Worm (Caenorhabditis elegans) whole organism, L3 larva: ENCODE measurements around the gene bath-15.

Source experiments
- R02D3.7 ChIP-seq: fragments of 150-350 bp; optimal IDR thresholded peaks from 2 replicates; lab custom pipeline; 2014; ENCODE audit warnings: missing biosample characterization, missing genetic modification characterization
- ZK546.5 ChIP-seq: sonication (generic microtip); optimal IDR thresholded peaks from 2 replicates; lab custom pipeline; 2017; ENCODE audit warnings: missing biosample characterization, missing genetic modification characterization
- ama-1 ChIP-seq: fragments of 150-350 bp; optimal IDR thresholded peaks from 2 replicates; lab custom pipeline; 2018
- ceh-16 ChIP-seq: sonication (generic microtip); optimal IDR thresholded peaks from 2 replicates; lab custom pipeline; 2017; ENCODE audit warnings: missing biosample characterization, missing genetic modification characterization
- ceh-28 ChIP-seq: fragments of 150-350 bp; optimal IDR thresholded peaks from 2 replicates; lab custom pipeline; 2014; ENCODE audit warnings: missing biosample characterization, missing genetic modification reagents, missing genetic modification characterization
- ceh-82 ChIP-seq: fragments of 150-350 bp; optimal IDR thresholded peaks from 2 replicates; lab custom pipeline; 2014; ENCODE audit warnings: missing biosample characterization, missing genetic modification characterization
- ceh-9 ChIP-seq: sonication (generic microtip); optimal IDR thresholded peaks from 2 replicates; lab custom pipeline; 2018; ENCODE audit warnings: missing biosample characterization, missing genetic modification characterization
- daf-12 ChIP-seq: fragments of 150-350 bp; optimal IDR thresholded peaks from 2 replicates; lab custom pipeline; 2014; ENCODE audit warnings: missing biosample characterization, missing genetic modification reagents, missing genetic modification characterization
- egl-27 ChIP-seq: sonication (generic microtip); optimal IDR thresholded peaks from 4 replicates; lab custom pipeline; 2017; ENCODE audit warnings: missing biosample characterization, missing genetic modification reagents, missing genetic modification characterization
- egl-5 ChIP-seq: fragments of 150-350 bp; optimal IDR thresholded peaks from 2 replicates; lab custom pipeline; 2017; ENCODE audit warnings: missing biosample characterization, missing genetic modification reagents, missing genetic modification characterization, inconsistent platforms
- elt-1 ChIP-seq: fragments of 150-350 bp; optimal IDR thresholded peaks from 2 replicates; lab custom pipeline; 2014; ENCODE audit warnings: missing biosample characterization, missing genetic modification characterization
- elt-2 ChIP-seq: sonication (generic microtip); optimal IDR thresholded peaks from 2 replicates; lab custom pipeline; 2016; ENCODE audit warnings: missing genetic modification reagents, mild to moderate bottlenecking, missing genetic modification characterization, missing compliant biosample characterization
- elt-3 ChIP-seq, 3 experiments: fragments of 150-350 bp in 1 of 3; sonication (generic microtip) in 2 of 3; optimal IDR thresholded peaks; 2 replicates in 2 of 3; 4 replicates in 1 of 3; lab custom pipeline; 2014 to 2017; ENCODE audit warnings: missing biosample characterization in 3 of 3, missing genetic modification characterization in 3 of 3
- eor-1 ChIP-seq, 2 experiments: fragments of 150-350 bp; optimal IDR thresholded peaks; 2 replicates each; lab custom pipeline; 2014 to 2018; ENCODE audit warnings: missing biosample characterization in 2 of 2, missing genetic modification characterization in 2 of 2
- fkh-2 ChIP-seq: fragments of 150-350 bp; optimal IDR thresholded peaks from 2 replicates; lab custom pipeline; 2014; ENCODE audit warnings: missing biosample characterization, missing genetic modification reagents, missing genetic modification characterization
- fos-1 ChIP-seq: fragments of 150-350 bp; optimal IDR thresholded peaks from 2 replicates; lab custom pipeline; 2014; ENCODE audit warnings: missing biosample characterization, missing genetic modification characterization
- hmg-11 ChIP-seq: sonication (generic microtip); optimal IDR thresholded peaks from 2 replicates; lab custom pipeline; 2016; ENCODE audit warnings: missing genetic modification characterization, missing compliant biosample characterization
- jun-1 ChIP-seq: fragments of 150-350 bp; optimal IDR thresholded peaks from 2 replicates; lab custom pipeline; 2014; ENCODE audit warnings: missing biosample characterization, missing genetic modification reagents, missing genetic modification characterization
- lin-15B ChIP-seq: fragments of 150-350 bp; optimal IDR thresholded peaks from 2 replicates; lab custom pipeline; 2014; ENCODE audit warnings: missing biosample characterization, missing genetic modification characterization
- lsy-12 ChIP-seq: sonication (generic microtip); optimal IDR thresholded peaks from 2 replicates; lab custom pipeline; 2016; ENCODE audit warnings: mild to moderate bottlenecking, missing genetic modification characterization, missing compliant biosample characterization
- mdl-1 ChIP-seq: fragments of 150-350 bp; optimal IDR thresholded peaks from 2 replicates; lab custom pipeline; 2014; ENCODE audit warnings: missing biosample characterization, missing genetic modification characterization
- mml-1 ChIP-seq: fragments of 150-350 bp; sonication (generic microtip); optimal IDR thresholded peaks from 3 replicates; lab custom pipeline; 2014; ENCODE audit warnings: missing biosample characterization, missing genetic modification characterization
- nhr-11 ChIP-seq: fragments of 150-350 bp; optimal IDR thresholded peaks from 2 replicates; lab custom pipeline; 2014; ENCODE audit warnings: missing biosample characterization, missing genetic modification characterization
- nhr-12 ChIP-seq: fragments of 150-350 bp; optimal IDR thresholded peaks from 2 replicates; lab custom pipeline; 2014; ENCODE audit warnings: missing biosample characterization, missing genetic modification characterization
- nhr-23 ChIP-seq: fragments of 150-350 bp; optimal IDR thresholded peaks from 2 replicates; lab custom pipeline; 2014; ENCODE audit warnings: missing biosample characterization, missing genetic modification reagents, missing genetic modification characterization
- nhr-25 ChIP-seq: sonication (generic microtip); optimal IDR thresholded peaks from 2 replicates; lab custom pipeline; 2017; ENCODE audit warnings: missing biosample characterization, missing genetic modification characterization
- nhr-43 ChIP-seq: sonication (generic microtip); optimal IDR thresholded peaks from 2 replicates; lab custom pipeline; 2016; ENCODE audit warnings: mild to moderate bottlenecking, missing genetic modification characterization, missing compliant biosample characterization; ENCODE audit not compliant: poor library complexity, severe bottlenecking
- nhr-67 ChIP-seq: fragments of 150-350 bp; optimal IDR thresholded peaks from 2 replicates; lab custom pipeline; 2014; ENCODE audit warnings: missing biosample characterization, missing genetic modification characterization
- nhr-76 ChIP-seq: fragments of 150-350 bp; sonication (generic microtip); optimal IDR thresholded peaks from 5 replicates; lab custom pipeline; 2014; ENCODE audit warnings: missing biosample characterization, missing genetic modification characterization
- pha-4 ChIP-seq: fragments of 150-350 bp; optimal IDR thresholded peaks from 2 replicates; lab custom pipeline; 2014; ENCODE audit warnings: missing biosample characterization, missing genetic modification reagents, missing genetic modification characterization
- pqm-1 ChIP-seq: fragments of 150-350 bp; optimal IDR thresholded peaks from 2 replicates; lab custom pipeline; 2017; ENCODE audit warnings: missing biosample characterization, missing genetic modification characterization, inconsistent platforms
- sea-2 ChIP-seq: fragments of 150-350 bp; sonication (generic microtip); optimal IDR thresholded peaks from 4 replicates; lab custom pipeline; 2014; ENCODE audit warnings: missing biosample characterization, missing genetic modification reagents, missing genetic modification characterization
- skn-1 ChIP-seq: fragments of 150-350 bp; optimal IDR thresholded peaks from 2 replicates; lab custom pipeline; 2014; ENCODE audit warnings: missing biosample characterization, missing genetic modification characterization
- unc-39 ChIP-seq: sonication (generic microtip); optimal IDR thresholded peaks from 4 replicates; lab custom pipeline; 2017; ENCODE audit warnings: missing biosample characterization, missing genetic modification characterization
- unc-62 ChIP-seq: fragments of 150-350 bp; sonication (generic microtip); optimal IDR thresholded peaks from 4 replicates; lab custom pipeline; 2014; ENCODE audit warnings: missing biosample characterization, missing genetic modification reagents, missing genetic modification characterization
- ztf-4 ChIP-seq: fragments of 150-350 bp; optimal IDR thresholded peaks from 2 replicates; lab custom pipeline; 2014; ENCODE audit warnings: missing biosample characterization, missing genetic modification characterization

Gene bath-15

ce11 chrIII:7758562-7758961, 17.3 kb downstream of the bath-15 start, which contains the start of gene pcp-1:
Gene pcp-1 (plus strand): TSS chrIII:7758903.
- peak; percentile 99 for TF ChIP-seq elt-2 (tag; lab: Kevin White, UChicago)
- TF ChIP-seq jun-1: peak; percentile 67
- peak; percentile 99 for TF ChIP-seq pqm-1 (tag; lab: Kevin White, UChicago)
- TF ChIP-seq ceh-16: no peak
- TF ChIP-seq daf-12 (tag; lab: Kevin White, UChicago): no peak
- peak; percentile 34 for TF ChIP-seq lin-15B (tag; lab: Kevin White, UChicago)
- TF ChIP-seq nhr-12 (tag; lab: Kevin White, UChicago): no peak
- TF ChIP-seq fos-1: peak; percentile 55
- TF ChIP-seq pha-4 (tag; lab: Kevin White, UChicago): peak; percentile 31
- TF ChIP-seq, all 47 proteins: peak for 6

- TF ChIP-seq hmg-11 (tag; lab: Kevin White, UChicago) (no peak), unc-62 (GFP tag; lab: Kevin White, UChicago) (no peak), R02D3.7 (tag; lab: Kevin White, UChicago) (no peak), pqm-1 (tag; lab: Kevin White, UChicago) (no peak), ZK546.5 (tag; lab: Kevin White, UChicago) (no peak), mdl-1 (tag; lab: Kevin White, UChicago) (no peak)
- TF ChIP-seq, all 47 proteins: peak for 0
These were observed 21.5 kb downstream of the bath-15 start, which contains the start of gene cdh-3 for ce11 chrIII:7754348-7754747. Gene cdh-3 (minus strand): TSS chrIII:7754448.

- TF ChIP-seq ceh-16: no peak
- TF ChIP-seq nhr-12 (tag; lab: Kevin White, UChicago): no peak
- TF ChIP-seq mml-1 (tag; lab: Kevin White, UChicago): no peak
- no peak for TF ChIP-seq fos-1
- TF ChIP-seq ceh-9 (tag; lab: Kevin White, UChicago): no peak
- no peak for TF ChIP-seq daf-12 (tag; lab: Kevin White, UChicago)
- TF ChIP-seq pqm-1 (tag; lab: Kevin White, UChicago): no peak
- no peak for TF ChIP-seq R02D3.7 (tag; lab: Kevin White, UChicago)
- no peak for TF ChIP-seq elt-1
- no peak for TF ChIP-seq unc-62 (GFP tag; lab: Kevin White, UChicago)
- TF ChIP-seq ceh-82: no peak
- TF ChIP-seq ama-1 (lab: Kevin White, UChicago): no peak
- TF ChIP-seq egl-27 (tag; lab: Kevin White, UChicago): no peak
- TF ChIP-seq nhr-23 (tag; lab: Kevin White, UChicago): no peak
- TF ChIP-seq nhr-43: no peak
- no peak for TF ChIP-seq sea-2 (GFP tag; lab: Kevin White, UChicago)
- TF ChIP-seq ZK546.5 (tag; lab: Kevin White, UChicago): no peak
- TF ChIP-seq elt-3 (tag; optimal IDR thresholded peaks at IDR 0.05; lab: Kevin White, UChicago): no peak
- TF ChIP-seq skn-1 (tag; lab: Kevin White, UChicago): no peak
These were observed 32.6 kb downstream of the bath-15 start for ce11 chrIII:7743183-7743582.

- TF ChIP-seq ztf-4: peak; percentile 40
- peak; percentile 3 for TF ChIP-seq lsy-12 (tag; lab: Kevin White, UChicago)
- TF ChIP-seq ama-1 (lab: Kevin White, UChicago): peak; percentile 40
- TF ChIP-seq hmg-11 (tag; lab: Kevin White, UChicago): no peak
- TF ChIP-seq jun-1: peak; percentile 31
These were observed 38.1 kb downstream of the bath-15 start for ce11 chrIII:7737646-7738258.

ce11 chrIII:7736806-7737205, 39.0 kb downstream of the bath-15 start:
- TF ChIP-seq ceh-82 (no peak), sea-2 (GFP tag; lab: Kevin White, UChicago) (no peak), nhr-43 (no peak), hmg-11 (tag; lab: Kevin White, UChicago) (no peak), egl-27 (tag; lab: Kevin White, UChicago) (no peak), fkh-2 (no peak), lin-15B (tag; lab: Kevin White, UChicago) (no peak), nhr-11 (tag; lab: Kevin White, UChicago) (no peak)

ce11 chrIII:7736003-7736402, 39.8 kb downstream of the bath-15 start:
- no peak for TF ChIP-seq egl-5
- TF ChIP-seq elt-2 (tag; lab: Kevin White, UChicago): no peak
- TF ChIP-seq unc-39 (tag; lab: Kevin White, UChicago): no peak
- no peak for TF ChIP-seq ceh-9 (tag; lab: Kevin White, UChicago)
- TF ChIP-seq pqm-1 (tag; lab: Kevin White, UChicago): no peak
- TF ChIP-seq nhr-76: no peak
- TF ChIP-seq elt-3 (tag; optimal IDR thresholded peaks at IDR 0.05; lab: Kevin White, UChicago): no peak
- TF ChIP-seq nhr-25 (tag; lab: Kevin White, UChicago): no peak
- TF ChIP-seq ztf-4: no peak
- no peak for TF ChIP-seq nhr-23 (tag; lab: Kevin White, UChicago)
- no peak for TF ChIP-seq eor-1 (tag; optimal IDR thresholded peaks at IDR 0.05; lab: Kevin White, UChicago)
- TF ChIP-seq nhr-67 (tag; lab: Kevin White, UChicago): no peak
- TF ChIP-seq ceh-28 (tag; lab: Kevin White, UChicago): no peak
- no peak for TF ChIP-seq skn-1 (tag; lab: Kevin White, UChicago)
- no peak for TF ChIP-seq jun-1
- no peak for TF ChIP-seq mdl-1 (tag; lab: Kevin White, UChicago)
- no peak for TF ChIP-seq nhr-11 (tag; lab: Kevin White, UChicago)
